Fruit fly (Drosophila melanogaster): ENCODE data around the gene CG9689.

CG9689 gene

DNA sequence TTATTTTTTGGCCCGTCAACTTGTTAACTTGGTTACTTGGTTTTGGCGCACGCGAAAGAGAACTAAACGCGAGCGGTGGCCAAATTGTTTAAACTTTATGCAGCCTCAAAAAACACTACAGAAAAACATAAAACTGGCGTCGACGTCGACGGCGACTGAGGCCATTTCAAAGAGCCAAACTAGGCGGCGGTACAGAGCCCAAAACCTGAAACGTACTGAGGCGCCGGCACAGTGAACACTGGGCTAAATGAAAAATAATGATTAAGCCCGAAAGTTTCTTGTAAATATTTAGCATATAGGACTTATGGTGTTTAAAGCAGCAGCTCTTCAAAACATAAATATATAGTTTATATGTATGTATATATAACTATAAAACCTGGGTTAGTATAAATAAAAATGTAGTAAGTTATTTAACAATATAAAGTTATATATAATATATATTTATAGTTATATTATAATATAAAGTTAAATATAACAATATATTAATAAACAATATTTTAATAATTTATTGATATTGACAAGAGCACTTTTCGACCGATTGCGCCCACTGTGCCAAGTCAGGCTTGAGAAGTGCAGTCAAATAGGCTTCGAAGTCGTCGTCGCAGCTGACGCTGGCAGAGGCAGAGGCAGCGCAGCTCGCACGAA, 17.9 kb downstream of the CG9689 start, which contains the start of gene CG15249 (continued):
- TF ChIP-seq CG14860 (GFP tag; IDR thresholded peaks at IDR 0.05; ENCODE audit: partially characterized antibody) (no peak), CG15514 (GFP tag; optimal IDR thresholded peaks at IDR 0.05) (no peak), crp (GFP tag; optimal IDR thresholded peaks at IDR 0.05) (no peak), Kr (GFP tag; optimal IDR thresholded peaks at IDR 0.05) (no peak), CG6813 (GFP tag; optimal IDR thresholded peaks at IDR 0.05) (peak; percentile 26), da (GFP tag; optimal IDR thresholded peaks at IDR 0.05) (no peak), bowl (GFP tag; IDR thresholded peaks at IDR 0.05) (no peak), CG7357 (GFP tag; IDR thresholded peaks at IDR 0.05) (no peak), ci (GFP tag; IDR thresholded peaks at IDR 0.05) (no peak), eve (GFP tag; optimal IDR thresholded peaks at IDR 0.05) (no peak), CG6689 (GFP tag; IDR thresholded peaks at IDR 0.05) (0 out of 2 replicates have a peak, but pooled peaks have one; percentile 35), Bgb (GFP tag; IDR thresholded peaks at IDR 0.05; ENCODE audit: partially characterized antibody) (no peak), CG17361 (GFP tag; IDR thresholded peaks at IDR 0.05) (peak; percentile 82), org-1 (GFP tag; optimal IDR thresholded peaks at IDR 0.05) (no peak), CG11456 (GFP tag; IDR thresholded peaks at IDR 0.05) (no peak), Nf-YA (GFP tag; IDR thresholded peaks at IDR 0.05) (no peak), Six4 (GFP tag; optimal IDR thresholded peaks at IDR 0.05) (no peak), MTF-1 (GFP tag; optimal IDR thresholded peaks at IDR 0.05; ENCODE audit: borderline replicate concordance) (no peak), ranshi (GFP tag; IDR thresholded peaks at IDR 0.05) (no peak), ken (GFP tag; IDR thresholded peaks at IDR 0.05) (no peak), her (GFP tag; optimal IDR thresholded peaks at IDR 0.05) (no peak), kah (GFP tag; optimal IDR thresholded peaks at IDR 0.05) (peak; percentile 13), bigmax (GFP tag; optimal IDR thresholded peaks at IDR 0.05) (no peak), D (optimal IDR thresholded peaks at IDR 0.05) (no peak), D (GFP tag; optimal IDR thresholded peaks at IDR 0.05) (peak; percentile 56), CG10565 (GFP tag; optimal IDR thresholded peaks at IDR 0.05) (no peak), fd102C (GFP tag; optimal IDR thresholded peaks at IDR 0.05) (no peak), CTCF (GFP tag; optimal IDR thresholded peaks at IDR 0.05) (no peak), NC2β (GFP tag; optimal IDR thresholded peaks at IDR 0.05) (no peak), YL-1 (GFP tag; optimal IDR thresholded peaks at IDR 0.05) (no peak), fd3F (GFP tag; optimal IDR thresholded peaks at IDR 0.05) (peak; percentile 8), nau (GFP tag; optimal IDR thresholded peaks at IDR 0.05) (no peak), MBD-R2 (GFP tag; IDR thresholded peaks at IDR 0.05) (no peak), CG42726 (GFP tag; IDR thresholded peaks at IDR 0.05; ENCODE audit: partially characterized antibody) (no peak), Med (GFP tag) (no peak), CG15269 (tag; optimal IDR thresholded peaks at IDR 0.05) (peak; percentile 63), CG7839 (tag; optimal IDR thresholded peaks at IDR 0.05) (peak; percentile 75), CG10147 (GFP tag; optimal IDR thresholded peaks at IDR 0.05) (no peak), HLH4C (GFP tag; IDR thresholded peaks at IDR 0.05; ENCODE audit: partially characterized antibody) (no peak), CG11560 (tag; IDR thresholded peaks at IDR 0.05) (no peak), ato (GFP tag; IDR thresholded peaks at IDR 0.05; ENCODE audit: partially characterized antibody) (no peak), CG10274 (GFP tag; optimal IDR thresholded peaks at IDR 0.05) (no peak), Atf6 (GFP tag; IDR thresholded peaks at IDR 0.05) (no peak), wdn (GFP tag; IDR thresholded peaks at IDR 0.05) (no peak), Usf (GFP tag; optimal IDR thresholded peaks at IDR 0.05) (no peak), en (GFP tag; optimal IDR thresholded peaks at IDR 0.05) (no peak), CG18476 (GFP tag; optimal IDR thresholded peaks at IDR 0.05) (no peak), Abd-B (GFP tag; optimal IDR thresholded peaks at IDR 0.05) (peak; percentile 18), CG12391 (tag; optimal IDR thresholded peaks at IDR 0.05) (peak; percentile 62), CG3726 (GFP tag; IDR thresholded peaks at IDR 0.05) (no peak), Dll (GFP tag; IDR thresholded peaks at IDR 0.05; ENCODE audit: partially characterized antibody) (no peak)
